Fruit fly (Drosophila melanogaster) whole organism, prepupa: Measurements from ENCODE around the gene Dlip2.
A peak's percentile ranks its signal among the peaks of the same experiment; 100 is the strongest.

Source experiments
- Blimp-1 ChIP-seq: fragments of 200-800 bp; sonication (Bioruptor generic); optimal IDR thresholded peaks from 3 replicates; lab custom pipeline; 2017; ENCODE audit warnings: missing biosample characterization, missing genetic modification characterization, mild to moderate bottlenecking, moderate library complexity, missing genetic modification reagents
- CG11294 ChIP-seq: fragments of 200-800 bp; sonication (Bioruptor generic); IDR thresholded peaks from 2 replicates; pipeline ENCODE4 v1.3.6; 2022; ENCODE audit warnings: missing biosample characterization, missing genetic modification characterization
- CG11762 ChIP-seq: fragments of 200-800 bp; sonication (Bioruptor generic); optimal IDR thresholded peaks from 3 replicates; lab custom pipeline; 2016; ENCODE audit warnings: missing biosample characterization, missing genetic modification characterization; ENCODE audit not compliant: insufficient read depth
- CG11902 ChIP-seq: fragments of 200-800 bp; sonication (Bioruptor generic); optimal IDR thresholded peaks from 3 replicates; lab custom pipeline; 2016; ENCODE audit warnings: missing biosample characterization, missing genetic modification characterization
- CG15336 ChIP-seq: fragments of 200-800 bp; sonication (Bioruptor generic); IDR thresholded peaks from 2 replicates; pipeline ENCODE4 v1.3.6; 2022; ENCODE audit warnings: missing biosample characterization, missing genetic modification characterization
- CG16779 ChIP-seq: fragments of 200-800 bp; sonication (Bioruptor generic); optimal IDR thresholded peaks from 3 replicates; lab custom pipeline; 2017; ENCODE audit warnings: missing biosample characterization, mild to moderate bottlenecking, missing genetic modification characterization
- CG31627 ChIP-seq: fragments of 200-800 bp; sonication (Bioruptor generic); optimal IDR thresholded peaks from 3 replicates; lab custom pipeline; 2016; ENCODE audit warnings: missing biosample characterization, missing genetic modification characterization
- CG32006 ChIP-seq: fragments of 200-800 bp; sonication (Bioruptor generic); optimal IDR thresholded peaks from 3 replicates; lab custom pipeline; 2017; ENCODE audit warnings: missing biosample characterization, mild to moderate bottlenecking, missing genetic modification characterization
- CG3919 ChIP-seq: fragments of 200-800 bp; sonication (Bioruptor generic); optimal IDR thresholded peaks from 3 replicates; lab custom pipeline; 2016; ENCODE audit warnings: missing biosample characterization, missing genetic modification characterization
- CG4318 ChIP-seq: fragments of 200-800 bp; sonication (Bioruptor generic); optimal IDR thresholded peaks from 3 replicates; lab custom pipeline; 2017; ENCODE audit warnings: missing biosample characterization, mild to moderate bottlenecking, missing genetic modification characterization
- CG6792 ChIP-seq: fragments of 200-800 bp; sonication (Bioruptor generic); optimal IDR thresholded peaks from 3 replicates; lab custom pipeline; 2016; ENCODE audit warnings: missing biosample characterization, missing genetic modification characterization
- CG6808 ChIP-seq: fragments of 200-800 bp; sonication (Bioruptor generic); optimal IDR thresholded peaks from 3 replicates; lab custom pipeline; 2017; ENCODE audit warnings: missing biosample characterization, missing genetic modification characterization, mild to moderate bottlenecking, moderate library complexity, missing genetic modification reagents
- CG8119 ChIP-seq: fragments of 200-800 bp; sonication (Bioruptor generic); IDR thresholded peaks from 3 replicates; pipeline ENCODE4 v1.3.6; 2022; ENCODE audit warnings: missing biosample characterization, missing genetic modification characterization
- CG8632 ChIP-seq: fragments of 200-800 bp; sonication (Bioruptor generic); optimal IDR thresholded peaks from 3 replicates; lab custom pipeline; 2016; ENCODE audit warnings: missing biosample characterization, missing genetic modification characterization
- Eip75B ChIP-seq: fragments of 200-800 bp; sonication (Bioruptor generic); optimal IDR thresholded peaks from 3 replicates; lab custom pipeline; 2016; ENCODE audit warnings: missing biosample characterization, missing genetic modification characterization
- Eip78C ChIP-seq: fragments of 200-800 bp; sonication (Bioruptor generic); peaks from one replicate; lab custom pipeline; 2016; ENCODE audit warnings: missing biosample characterization, missing genetic modification characterization
- Ets21C ChIP-seq: fragments of 200-800 bp; sonication (Bioruptor generic); optimal IDR thresholded peaks from 3 replicates; lab custom pipeline; 2016; ENCODE audit warnings: missing biosample characterization, missing genetic modification characterization
- Ets96B ChIP-seq: fragments of 200-800 bp; optimal IDR thresholded peaks from 2 replicates; lab custom pipeline; 2019; ENCODE audit warnings: missing biosample characterization, mild to moderate bottlenecking, missing genetic modification characterization, moderate library complexity
- Hr38 ChIP-seq: sonication (Bioruptor generic); optimal IDR thresholded peaks from 2 replicates; lab custom pipeline; 2016; ENCODE audit warnings: missing biosample characterization, missing genetic modification characterization
- Lpt ChIP-seq: fragments of 200-800 bp; sonication (Bioruptor generic); optimal IDR thresholded peaks from 3 replicates; lab custom pipeline; 2016; ENCODE audit warnings: missing biosample characterization, missing genetic modification characterization
- OdsH ChIP-seq: fragments of 200-800 bp; sonication (Bioruptor generic); optimal IDR thresholded peaks from 3 replicates; lab custom pipeline; 2016; ENCODE audit warnings: missing biosample characterization, missing genetic modification characterization
- Smox ChIP-seq: fragments of 200-800 bp; sonication (Bioruptor generic); optimal IDR thresholded peaks from 3 replicates; lab custom pipeline; 2016; ENCODE audit warnings: missing biosample characterization, missing genetic modification characterization
- Sox102F ChIP-seq: fragments of 200-800 bp; sonication (Bioruptor generic); optimal IDR thresholded peaks from 2 replicates; lab custom pipeline; 2016; ENCODE audit warnings: missing biosample characterization, mild to moderate bottlenecking, missing genetic modification characterization
- Sox14 ChIP-seq: fragments of 200-800 bp; sonication (Bioruptor generic); optimal IDR thresholded peaks from 3 replicates; lab custom pipeline; 2016; ENCODE audit warnings: missing biosample characterization, missing genetic modification characterization
- acj6 ChIP-seq: fragments of 200-800 bp; sonication (Bioruptor generic); optimal IDR thresholded peaks from 3 replicates; lab custom pipeline; 2016; ENCODE audit warnings: missing biosample characterization, missing genetic modification characterization
- cyc ChIP-seq: fragments of 200-800 bp; sonication (Bioruptor generic); optimal IDR thresholded peaks from 3 replicates; lab custom pipeline; 2016; ENCODE audit warnings: missing biosample characterization, missing genetic modification characterization
- dac ChIP-seq: fragments of 200-800 bp; sonication (Bioruptor generic); optimal IDR thresholded peaks from 2 replicates; lab custom pipeline; 2017; ENCODE audit warnings: missing biosample characterization, mild to moderate bottlenecking, missing genetic modification characterization
- eg ChIP-seq: fragments of 200-800 bp; sonication (Bioruptor generic); IDR thresholded peaks from 3 replicates; pipeline ENCODE4 v1.3.6; 2022; ENCODE audit warnings: missing biosample characterization, missing genetic modification characterization
- esn ChIP-seq: fragments of 200-800 bp; sonication (Bioruptor generic); optimal IDR thresholded peaks from 2 replicates; lab custom pipeline; 2016; ENCODE audit warnings: missing biosample characterization, mild to moderate bottlenecking, missing genetic modification characterization, moderate library complexity
- fd59A ChIP-seq: fragments of 200-800 bp; sonication (Bioruptor generic); optimal IDR thresholded peaks from 2 replicates; lab custom pipeline; 2017; ENCODE audit warnings: missing biosample characterization, mild to moderate bottlenecking, missing genetic modification characterization, missing genetic modification reagents
- fd85E ChIP-seq: fragments of 200-800 bp; sonication (Bioruptor generic); optimal IDR thresholded peaks from 3 replicates; lab custom pipeline; 2016; ENCODE audit warnings: missing biosample characterization, missing genetic modification characterization
- fkh ChIP-seq: fragments of 200-800 bp; sonication (Bioruptor generic); optimal IDR thresholded peaks from 3 replicates; lab custom pipeline; 2017; ENCODE audit warnings: missing biosample characterization, mild to moderate bottlenecking, missing genetic modification characterization, moderate library complexity
- lz ChIP-seq: fragments of 200-800 bp; sonication (Bioruptor generic); optimal IDR thresholded peaks from 3 replicates; lab custom pipeline; 2016; ENCODE audit warnings: missing biosample characterization, missing genetic modification characterization
- pdm3 ChIP-seq: fragments of 200-800 bp; sonication (Bioruptor generic); optimal IDR thresholded peaks from 3 replicates; lab custom pipeline; 2016; ENCODE audit warnings: missing biosample characterization, missing genetic modification characterization
- salr ChIP-seq, 2 experiments: fragments of 200-800 bp; sonication (Bioruptor generic); optimal IDR thresholded peaks; 3 replicates each; lab custom pipeline; 2016 to 2018; ENCODE audit warnings: missing biosample characterization in 2 of 2, missing genetic modification characterization in 2 of 2, mild to moderate bottlenecking in 1 of 2
- spab ChIP-seq: fragments of 200-800 bp; sonication (Bioruptor generic); optimal IDR thresholded peaks from 2 replicates; lab custom pipeline; 2017; ENCODE audit warnings: missing biosample characterization, mild to moderate bottlenecking, missing genetic modification characterization, missing genetic modification reagents
- ss ChIP-seq, 2 experiments: fragments of 200-800 bp; sonication (Bioruptor generic); optimal IDR thresholded peaks; 2 replicates in 1 of 2; 3 replicates in 1 of 2; lab custom pipeline; 2017 to 2018; ENCODE audit warnings: mild to moderate bottlenecking in 2 of 2, missing biosample characterization in 2 of 2, missing genetic modification characterization in 2 of 2, moderate library complexity in 1 of 2
- vri ChIP-seq: fragments of 200-800 bp; sonication (Bioruptor generic); optimal IDR thresholded peaks from 3 replicates; lab custom pipeline; 2016; ENCODE audit warnings: missing biosample characterization, mild to moderate bottlenecking, missing genetic modification characterization

Dlip2 gene

dm6 chr3R:4641616-4642102 lies 3.8 kb downstream of the Dlip2 start, which contains the start of the genes CG9775, MED31 and slx1 (continued):
- TF ChIP-seq fd59A (GFP tag; lab: Kevin White, UChicago): peak; percentile 30
- peak; percentile 74 for TF ChIP-seq lz
- peak; percentile 8 for TF ChIP-seq fkh (GFP tag; lab: Kevin White, UChicago)
- TF ChIP-seq CG3919 (GFP tag; lab: Kevin White, UChicago): peak; percentile 74
- TF ChIP-seq Sox102F: peak; percentile 41
- peak; percentile 51 for TF ChIP-seq CG6808 (GFP tag; lab: Kevin White, UChicago)
- TF ChIP-seq Sox14 (GFP tag; lab: Kevin White, UChicago): peak; percentile 67
- peak; percentile 80 for TF ChIP-seq CG4318 (GFP tag; lab: Kevin White, UChicago)
- no peak; the same call in 2 of the 3 replicates for TF ChIP-seq CG8119 (GFP tag; lab: Robert Waterston, UW)
- peak; percentile 83 for TF ChIP-seq CG11294 (GFP tag; lab: Robert Waterston, UW)
- peak; percentile 82 for TF ChIP-seq CG15336
- peak; percentile 78 for TF ChIP-seq Ets96B (tag; lab: Kevin White, UChicago)
- TF ChIP-seq OdsH (GFP tag; lab: Kevin White, UChicago): peak; percentile 85
- TF ChIP-seq ss (GFP tag; optimal IDR thresholded peaks at IDR 0.05; lab: Kevin White, UChicago): peak in 1 of 2 experiments; percentile 54
- peak; percentile 51 for TF ChIP-seq CG11762 (GFP tag; lab: Kevin White, UChicago)
- TF ChIP-seq Eip78C (GFP tag; lab: Kevin White, UChicago): peak; percentile 87
- peak; percentile 35 for TF ChIP-seq Ets21C (GFP tag; lab: Kevin White, UChicago)
- no peak for TF ChIP-seq spab (GFP tag; lab: Kevin White, UChicago)
- peak; percentile 35 for TF ChIP-seq Eip75B (GFP tag; lab: Kevin White, UChicago)
- no peak for TF ChIP-seq fd85E (GFP tag; lab: Kevin White, UChicago)
- peak; percentile 84 for TF ChIP-seq acj6 (GFP tag; lab: Kevin White, UChicago)
- TF ChIP-seq cyc (GFP tag; lab: Kevin White, UChicago): peak; percentile 76
- peak; percentile 60 for TF ChIP-seq CG6792 (GFP tag; lab: Kevin White, UChicago)
- peak; percentile 74 for TF ChIP-seq Lpt
- TF ChIP-seq Smox (GFP tag; lab: Kevin White, UChicago): peak; percentile 60
- TF ChIP-seq Hr38 (GFP tag; lab: Kevin White, UChicago): no peak
- TF ChIP-seq esn: peak; percentile 72
- peak in 1 of 2 experiments; percentile 77 for TF ChIP-seq salr (GFP tag; optimal IDR thresholded peaks at IDR 0.05; lab: Kevin White, UChicago)

dm6 chr3R:4641254-4641573 lies 4.2 kb downstream of the Dlip2 start:
- no peak for TF ChIP-seq CG11762 (GFP tag; lab: Kevin White, UChicago)
- peak; percentile 60 for TF ChIP-seq vri

- TF ChIP-seq CG8632 (GFP tag; lab: Kevin White, UChicago) (no peak), Eip78C (GFP tag; lab: Kevin White, UChicago) (peak; percentile 12)
Measured at dm6 chr3R:4640546-4641253, 4.8 kb downstream of the Dlip2 start.

- no peak for TF ChIP-seq Sox102F
- TF ChIP-seq vri: no peak
- no peak for TF ChIP-seq CG16779
- no peak for TF ChIP-seq CG11902
- no peak for TF ChIP-seq Eip78C (GFP tag; lab: Kevin White, UChicago)
- TF ChIP-seq spab (GFP tag; lab: Kevin White, UChicago): no peak
- TF ChIP-seq CG8632 (GFP tag; lab: Kevin White, UChicago): no peak
- TF ChIP-seq esn: no peak
- no peak for TF ChIP-seq CG4318 (GFP tag; lab: Kevin White, UChicago)
- TF ChIP-seq pdm3 (GFP tag; lab: Kevin White, UChicago): no peak
- no peak for TF ChIP-seq eg (GFP tag; lab: Robert Waterston, UW)
- TF ChIP-seq CG3919 (GFP tag; lab: Kevin White, UChicago): no peak
- no peak for TF ChIP-seq CG32006 (GFP tag; lab: Kevin White, UChicago)
- no peak for TF ChIP-seq Blimp-1 (GFP tag; lab: Kevin White, UChicago)
- TF ChIP-seq Hr38 (GFP tag; lab: Kevin White, UChicago): no peak
- no peak for TF ChIP-seq Lpt
- TF ChIP-seq CG31627 (GFP tag; lab: Kevin White, UChicago): no peak
- TF ChIP-seq dac (GFP tag; lab: Kevin White, UChicago): no peak
Measured at dm6 chr3R:4634337-4634914, 11.0 kb downstream of the Dlip2 start.
